Worm (Caenorhabditis elegans): ENCODE data around the gene F46H5.11.

DNA sequence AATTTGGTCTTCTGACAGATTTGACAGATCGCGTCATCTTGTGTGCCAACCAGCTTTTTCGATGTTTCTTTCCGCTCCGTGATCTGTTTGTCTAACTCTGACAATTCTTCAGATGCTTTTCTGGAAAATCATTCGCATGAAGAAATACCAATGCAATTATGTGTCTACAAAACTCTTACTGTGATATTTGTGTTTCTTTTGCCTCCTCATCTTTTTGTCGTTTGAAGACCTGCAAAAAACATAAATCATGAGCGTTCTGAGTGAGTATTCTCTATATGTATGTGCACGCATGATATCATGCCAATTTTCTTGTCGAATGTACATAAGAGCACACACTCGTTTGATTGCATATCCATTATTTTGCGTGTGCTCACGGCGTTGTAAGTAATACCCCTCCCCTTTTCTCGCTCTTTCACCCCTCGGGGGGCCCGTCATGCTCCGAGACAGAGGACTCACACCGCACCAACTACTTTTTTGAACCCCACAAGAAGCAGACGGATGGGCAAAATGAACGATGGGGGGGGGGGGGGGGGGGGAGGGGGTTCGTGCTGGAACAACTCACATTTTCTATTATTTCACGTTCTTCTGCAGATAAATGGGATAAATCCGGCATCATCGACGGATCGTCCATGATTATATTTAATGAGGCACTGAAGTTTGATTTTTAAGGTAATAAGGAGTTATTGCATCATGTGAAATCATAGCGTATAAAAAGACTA lies 8.0 kb upstream of the F46H5.11 start, which contains the start of gene unc-10:
- no peak for TF ChIP-seq pqm-1 (tag; optimal IDR thresholded peaks at IDR 0.05)
- TF ChIP-seq ama-1 (optimal IDR thresholded peaks at IDR 0.05) = no peak
- TF ChIP-seq nhr-77 (tag; optimal IDR thresholded peaks at IDR 0.05) = no peak
- no peak for TF ChIP-seq ceh-82 (tag; optimal IDR thresholded peaks at IDR 0.05)
- TF ChIP-seq ceh-90 (tag; optimal IDR thresholded peaks at IDR 0.05) = no peak
- TF ChIP-seq egl-27 (tag; optimal IDR thresholded peaks at IDR 0.05) = no peak
- TF ChIP-seq ceh-63 (GFP tag; optimal IDR thresholded peaks at IDR 0.05) = no peak
- no peak for TF ChIP-seq nhr-71 (tag; optimal IDR thresholded peaks at IDR 0.05)
- TF ChIP-seq lin-13 (GFP tag; optimal IDR thresholded peaks at IDR 0.05) = no peak
- TF ChIP-seq nhr-84 (tag; optimal IDR thresholded peaks at IDR 0.05) = no peak
- TF ChIP-seq aha-1 (tag; optimal IDR thresholded peaks at IDR 0.05) = no peak
- TF ChIP-seq unc-86 (tag; optimal IDR thresholded peaks at IDR 0.05) = no peak
- no peak for TF ChIP-seq snpc-4 (tag; optimal IDR thresholded peaks at IDR 0.05)
- TF ChIP-seq aly-2 (tag; optimal IDR thresholded peaks at IDR 0.05) = no peak
